Fruit fly (Drosophila melanogaster) whole organism, embryonic: ENCODE measurements around the gene CG3726.

ENCODE experiments used
- B-H1 ChIP-seq: fragments of 200-800 bp; sonication (Bioruptor generic); IDR thresholded peaks from 3 replicates; pipeline ENCODE4 v1.3.6; 2022; ENCODE audit warnings: missing biosample characterization, missing genetic modification characterization
- CG12071 ChIP-seq: fragments of 200-800 bp; sonication (Bioruptor generic); optimal IDR thresholded peaks from 3 replicates; lab custom pipeline; 2018; ENCODE audit warnings: missing biosample characterization, mild to moderate bottlenecking, missing genetic modification characterization
- CG14050 ChIP-seq: fragments of 200-800 bp; sonication (Bioruptor generic); IDR thresholded peaks from 3 replicates; pipeline ENCODE4 v1.3.6; 2022; ENCODE audit warnings: missing biosample characterization, missing genetic modification characterization
- CG14860 ChIP-seq: fragments of 200-800 bp; sonication (Bioruptor generic); IDR thresholded peaks from 3 replicates; pipeline ENCODE4 v1.3.6; 2022; ENCODE audit warnings: missing biosample characterization, missing genetic modification characterization; ENCODE audit not compliant: partially characterized antibody
- CG1602 ChIP-seq: fragments of 200-800 bp; sonication (Bioruptor generic); optimal IDR thresholded peaks from 3 replicates; lab custom pipeline; 2016; ENCODE audit warnings: missing biosample characterization, missing genetic modification characterization
- CG16813 ChIP-seq: fragments of 200-800 bp; sonication (Bioruptor generic); IDR thresholded peaks from 3 replicates; pipeline ENCODE4 v1.3.6; 2022; ENCODE audit warnings: missing biosample characterization, missing genetic modification characterization; ENCODE audit not compliant: partially characterized antibody
- CG2875 ChIP-seq: fragments of 200-800 bp; sonication (Bioruptor generic); optimal IDR thresholded peaks from 2 replicates; lab custom pipeline; 2017; ENCODE audit warnings: missing biosample characterization, mild to moderate bottlenecking, missing genetic modification characterization, missing genetic modification reagents
- CG34376 ChIP-seq: fragments of 200-800 bp; sonication (Bioruptor generic); optimal IDR thresholded peaks from 2 replicates; lab custom pipeline; 2018; ENCODE audit warnings: missing biosample characterization, mild to moderate bottlenecking, missing genetic modification characterization
- CG3847 ChIP-seq: fragments of 200-800 bp; sonication (Bioruptor generic); IDR thresholded peaks from 2 replicates; pipeline ENCODE4 v1.3.6; 2022; ENCODE audit warnings: missing biosample characterization, missing genetic modification characterization
- CG4282 ChIP-seq: fragments of 200-800 bp; sonication (Bioruptor generic); optimal IDR thresholded peaks from 2 replicates; lab custom pipeline; 2016; ENCODE audit warnings: missing biosample characterization, missing genetic modification characterization
- CG6683 ChIP-seq: fragments of 200-800 bp; sonication (Bioruptor generic); optimal IDR thresholded peaks from 2 replicates; lab custom pipeline; 2017; ENCODE audit warnings: missing biosample characterization, mild to moderate bottlenecking, missing genetic modification characterization, missing genetic modification reagents
- CG7271 ChIP-seq: fragments of 200-800 bp; sonication (Bioruptor generic); optimal IDR thresholded peaks from 2 replicates; lab custom pipeline; 2018; ENCODE audit warnings: missing biosample characterization, mild to moderate bottlenecking, missing genetic modification characterization, moderate library complexity
- CG8765 ChIP-seq: fragments of 200-800 bp; sonication (Bioruptor generic); IDR thresholded peaks from 2 replicates; pipeline ENCODE4 v1.3.6; 2022; ENCODE audit warnings: missing biosample characterization, missing genetic modification characterization
- CG8944 ChIP-seq: fragments of 200-800 bp; sonication (Bioruptor generic); optimal IDR thresholded peaks from 3 replicates; lab custom pipeline; 2016; ENCODE audit warnings: missing biosample characterization, missing genetic modification characterization
- CG9727 ChIP-seq: fragments of 200-800 bp; sonication (Bioruptor generic); optimal IDR thresholded peaks from 3 replicates; lab custom pipeline; 2017; ENCODE audit warnings: missing biosample characterization, mild to moderate bottlenecking, missing genetic modification characterization
- Dad ChIP-seq: fragments of 200-800 bp; sonication (Bioruptor generic); optimal IDR thresholded peaks from 3 replicates; lab custom pipeline; 2016; ENCODE audit warnings: missing biosample characterization, missing genetic modification characterization
- Dip2 ChIP-seq: fragments of 200-800 bp; sonication (Bioruptor generic); IDR thresholded peaks from 2 replicates; pipeline ENCODE4 v1.3.6; 2022; ENCODE audit warnings: missing biosample characterization, missing genetic modification characterization
- Dp ChIP-seq: fragments of 200-800 bp; sonication (Bioruptor generic); optimal IDR thresholded peaks from 2 replicates; lab custom pipeline; 2018; ENCODE audit warnings: missing biosample characterization, mild to moderate bottlenecking, missing genetic modification characterization, moderate library complexity
- Fer3 ChIP-seq: fragments of 200-800 bp; sonication (Bioruptor generic); optimal IDR thresholded peaks from 2 replicates; lab custom pipeline; 2018; ENCODE audit warnings: missing biosample characterization, mild to moderate bottlenecking, missing genetic modification characterization, moderate library complexity
- Gsc ChIP-seq: fragments of 200-800 bp; sonication (Bioruptor generic); IDR thresholded peaks from 2 replicates; pipeline ENCODE4 v1.3.6; 2022; ENCODE audit warnings: missing biosample characterization, missing genetic modification characterization
- Hr39 ChIP-seq: fragments of >200 bp; optimal IDR thresholded peaks from 2 replicates; lab custom pipeline; 2017
- Hsf ChIP-seq: fragments of 200-800 bp; sonication (Bioruptor generic); optimal IDR thresholded peaks from 3 replicates; lab custom pipeline; 2016; ENCODE audit warnings: missing biosample characterization, missing genetic modification characterization
- Jarid2 ChIP-seq: fragments of 200-800 bp; sonication (Bioruptor generic); optimal IDR thresholded peaks from 3 replicates; lab custom pipeline; 2017; ENCODE audit warnings: mild to moderate bottlenecking, missing biosample characterization, missing genetic modification reagents, missing genetic modification characterization
- NFAT ChIP-seq: fragments of 200-800 bp; sonication (Bioruptor generic); IDR thresholded peaks from 2 replicates; pipeline ENCODE4 v1.3.6; 2022; ENCODE audit warnings: missing biosample characterization, missing genetic modification characterization
- Oaz ChIP-seq: fragments of 200-800 bp; sonication (Bioruptor generic); IDR thresholded peaks from 2 replicates; pipeline ENCODE4 v1.3.6; 2022; ENCODE audit warnings: missing biosample characterization, missing genetic modification characterization
- Opbp ChIP-seq: fragments of 200-800 bp; sonication (Bioruptor generic); IDR thresholded peaks from 3 replicates; pipeline ENCODE4 v1.3.6; 2022; ENCODE audit warnings: missing biosample characterization, missing genetic modification characterization; ENCODE audit not compliant: partially characterized antibody
- Scr ChIP-seq: fragments of 200-800 bp; sonication (Bioruptor generic); IDR thresholded peaks from 2 replicates; pipeline ENCODE4 v1.3.6; 2022; ENCODE audit warnings: missing biosample characterization, missing genetic modification characterization; ENCODE audit not compliant: partially characterized antibody
- Xrp1 ChIP-seq: fragments of 200-800 bp; sonication (Bioruptor generic); IDR thresholded peaks from 2 replicates; pipeline ENCODE4 v1.3.6; 2022; ENCODE audit warnings: missing biosample characterization, missing genetic modification characterization
- YL-1 ChIP-seq: fragments of 200-800 bp; sonication (Bioruptor generic); optimal IDR thresholded peaks from 3 replicates; lab custom pipeline; 2017; ENCODE audit warnings: missing biosample characterization, mild to moderate bottlenecking, missing genetic modification characterization
- ac ChIP-seq: fragments of 200-800 bp; sonication (Bioruptor generic); optimal IDR thresholded peaks from 3 replicates; lab custom pipeline; 2017; ENCODE audit warnings: missing biosample characterization, mild to moderate bottlenecking, missing genetic modification characterization
- aop ChIP-seq: fragments of 200-800 bp; sonication (Bioruptor generic); IDR thresholded peaks from 2 replicates; pipeline ENCODE4 v1.3.6; 2022; ENCODE audit warnings: missing biosample characterization, missing genetic modification characterization
- ase ChIP-seq: fragments of 200-800 bp; sonication (Bioruptor generic); IDR thresholded peaks from 3 replicates; pipeline ENCODE4 v1.3.6; 2022; ENCODE audit warnings: missing biosample characterization, missing genetic modification characterization
- bbx ChIP-seq: fragments of 200-800 bp; sonication (Bioruptor generic); IDR thresholded peaks from 2 replicates; pipeline ENCODE4 v1.3.6; 2022; ENCODE audit warnings: missing biosample characterization, missing genetic modification characterization; ENCODE audit not compliant: partially characterized antibody
- bcd ChIP-seq: fragments of 200-800 bp; sonication (Bioruptor generic); optimal IDR thresholded peaks from 2 replicates; lab custom pipeline; 2017; ENCODE audit warnings: missing biosample characterization, mild to moderate bottlenecking, missing genetic modification characterization
- cg ChIP-seq: fragments of 200-800 bp; sonication (Bioruptor generic); optimal IDR thresholded peaks from 3 replicates; lab custom pipeline; 2019; ENCODE audit warnings: missing biosample characterization, mild to moderate bottlenecking, missing genetic modification characterization, moderate library complexity
- chm ChIP-seq: fragments of 200-800 bp; sonication (Bioruptor generic); IDR thresholded peaks from 2 replicates; pipeline ENCODE4 v1.3.6; 2022; ENCODE audit warnings: missing biosample characterization, missing genetic modification characterization
- ewg ChIP-seq: fragments of 200-800 bp; sonication (Bioruptor generic); optimal IDR thresholded peaks from 3 replicates; lab custom pipeline; 2017; ENCODE audit warnings: mild to moderate bottlenecking, missing biosample characterization, missing genetic modification reagents, missing genetic modification characterization
- fru ChIP-seq: fragments of >200 bp; optimal IDR thresholded peaks from 2 replicates; lab custom pipeline; 2017
- hbn ChIP-seq: fragments of 200-800 bp; sonication (Bioruptor generic); IDR thresholded peaks from 2 replicates; pipeline ENCODE4 v1.3.6; 2022; ENCODE audit warnings: missing biosample characterization, missing genetic modification characterization; ENCODE audit not compliant: partially characterized antibody
- inv ChIP-seq: fragments of 200-800 bp; sonication (Bioruptor generic); IDR thresholded peaks from 2 replicates; pipeline ENCODE4 v1.3.6; 2022; ENCODE audit warnings: missing biosample characterization, missing genetic modification characterization; ENCODE audit not compliant: partially characterized antibody
- lbe ChIP-seq: fragments of 200-800 bp; sonication (Bioruptor generic); optimal IDR thresholded peaks from 2 replicates; lab custom pipeline; 2016; ENCODE audit warnings: missing biosample characterization, mild to moderate bottlenecking, missing genetic modification characterization
- nerfin-2 ChIP-seq: fragments of 200-800 bp; sonication (Bioruptor generic); IDR thresholded peaks from 2 replicates; pipeline ENCODE4 v1.3.6; 2022; ENCODE audit warnings: missing biosample characterization, missing genetic modification characterization; ENCODE audit not compliant: partially characterized antibody
- nmo ChIP-seq: fragments of 200-800 bp; sonication (Bioruptor generic); optimal IDR thresholded peaks from 2 replicates; lab custom pipeline; 2018; ENCODE audit warnings: missing biosample characterization, mild to moderate bottlenecking, missing genetic modification characterization, moderate library complexity
- pnt ChIP-seq: fragments of 200-800 bp; sonication (Bioruptor generic); optimal IDR thresholded peaks from 3 replicates; lab custom pipeline; 2016; ENCODE audit warnings: missing biosample characterization, missing genetic modification characterization
- pros ChIP-seq: fragments of 200-800 bp; sonication (Bioruptor generic); optimal IDR thresholded peaks from 3 replicates; lab custom pipeline; 2019; ENCODE audit warnings: missing biosample characterization, mild to moderate bottlenecking, missing genetic modification characterization, moderate library complexity
- sisA ChIP-seq: fragments of 200-800 bp; sonication (Bioruptor generic); IDR thresholded peaks from 2 replicates; pipeline ENCODE4 v1.3.6; 2022; ENCODE audit warnings: missing biosample characterization, missing genetic modification characterization
- slou ChIP-seq: fragments of 200-800 bp; sonication (Bioruptor generic); optimal IDR thresholded peaks from 3 replicates; lab custom pipeline; 2016; ENCODE audit warnings: missing biosample characterization, missing genetic modification characterization
- z ChIP-seq: fragments of 200-800 bp; sonication (Bioruptor generic); IDR thresholded peaks from 3 replicates; pipeline ENCODE4 v1.3.6; 2022; ENCODE audit warnings: missing biosample characterization, missing genetic modification characterization

Gene CG3726

DNA sequence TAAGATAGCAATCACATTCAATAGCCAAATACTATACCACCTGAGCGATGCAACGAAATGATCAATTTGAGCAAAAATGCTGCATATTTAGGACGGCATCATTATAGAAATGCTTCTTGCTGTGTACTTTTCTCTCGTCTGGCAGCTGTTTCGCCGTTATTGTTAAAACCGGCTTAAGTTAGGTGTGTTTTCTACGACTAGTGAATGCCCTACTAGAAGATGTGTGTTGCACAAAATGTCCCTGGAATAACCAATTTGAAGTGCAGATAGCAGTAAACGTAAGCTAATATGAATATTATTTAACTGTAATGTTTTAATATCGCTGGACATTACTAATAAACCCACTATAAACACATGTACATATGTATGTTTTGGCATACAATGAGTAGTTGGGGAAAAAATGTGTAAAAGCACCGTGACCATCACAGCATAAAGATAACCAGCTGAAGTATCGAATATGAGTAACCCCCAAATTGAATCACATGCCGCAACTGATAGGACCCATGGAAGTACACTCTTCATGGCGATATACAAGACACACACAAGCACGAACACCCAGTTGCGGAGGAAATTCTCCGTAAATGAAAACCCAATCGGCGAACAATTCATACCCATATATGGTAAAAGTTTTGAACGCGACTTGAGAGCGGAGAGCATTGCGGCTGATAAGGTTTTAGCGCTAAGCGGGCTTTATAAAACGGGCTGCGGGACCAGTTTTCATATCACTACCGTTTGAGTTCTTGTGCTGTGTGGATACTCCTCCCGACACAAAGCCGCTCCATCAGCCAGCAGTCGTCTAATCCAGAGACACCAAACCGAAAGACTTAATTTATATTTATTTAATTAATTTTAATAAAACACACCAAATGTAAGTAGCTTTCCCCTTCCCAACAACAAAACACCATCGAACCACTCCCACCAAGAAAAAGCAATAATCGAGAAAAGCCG is 16.5 kb upstream of the CG3726 start, which contains the start of gene Act5C (continued):
- TF ChIP-seq Dp (GFP tag; lab: Kevin White, UChicago): no peak
- TF ChIP-seq Opbp: no peak
- no peak for TF ChIP-seq CG16813 (GFP tag; lab: Robert Waterston, UW)
- TF ChIP-seq ewg (GFP tag; lab: Kevin White, UChicago): peak; percentile 98
- TF ChIP-seq inv (GFP tag; lab: Robert Waterston, UW): no peak
- peak; percentile 96 for TF ChIP-seq CG9727 (GFP tag; lab: Kevin White, UChicago)
- TF ChIP-seq Dad (GFP tag; lab: Kevin White, UChicago): peak; percentile 90
- TF ChIP-seq CG2875 (GFP tag; lab: Kevin White, UChicago): peak; percentile 90
- TF ChIP-seq pnt: peak; percentile 95
- peak; percentile 90 for TF ChIP-seq CG3847 (GFP tag; lab: Robert Waterston, UW)
- TF ChIP-seq CG8765 (GFP tag; lab: Robert Waterston, UW): peak; percentile 90
- peak; percentile 94 for TF ChIP-seq CG12071 (GFP tag; lab: Kevin White, UChicago)
- peak; percentile 96 for TF ChIP-seq ac (GFP tag; lab: Kevin White, UChicago)
- peak; percentile 95 for TF ChIP-seq Hsf
- peak; percentile 92 for TF ChIP-seq sisA (GFP tag; lab: Robert Waterston, UW)
- TF ChIP-seq YL-1 (GFP tag; lab: Kevin White, UChicago): peak; percentile 57
- peak; percentile 93 for TF ChIP-seq chm (GFP tag; lab: Robert Waterston, UW)
- TF ChIP-seq Oaz: peak; percentile 65
- TF ChIP-seq CG8944 (GFP tag; lab: Kevin White, UChicago): peak; percentile 94
- peak; percentile 59 for TF ChIP-seq cg (GFP tag; lab: Kevin White, UChicago)
- no peak for TF ChIP-seq Scr
- peak; percentile 90 for TF ChIP-seq CG14050 (GFP tag; lab: Robert Waterston, UW)
- TF ChIP-seq CG6683 (GFP tag; lab: Kevin White, UChicago): peak; percentile 83
- peak; percentile 87 for TF ChIP-seq ase (GFP tag; lab: Robert Waterston, UW)
- TF ChIP-seq Jarid2 (GFP tag; lab: Kevin White, UChicago): peak; percentile 77
- TF ChIP-seq z (GFP tag; lab: Robert Waterston, UW): peak; percentile 50; the same call in 1 of the 3 replicates
- TF ChIP-seq aop (GFP tag; lab: Robert Waterston, UW): peak; percentile 74
- no peak for TF ChIP-seq nerfin-2
- TF ChIP-seq Xrp1 (GFP tag; lab: Robert Waterston, UW): peak; percentile 96
- TF ChIP-seq Gsc (GFP tag; lab: Robert Waterston, UW): peak; percentile 83
- TF ChIP-seq fru: no peak
- TF ChIP-seq CG7271 (tag; lab: Kevin White, UChicago): peak; percentile 84
- TF ChIP-seq B-H1 (GFP tag; lab: Robert Waterston, UW): peak; percentile 78
- peak; percentile 82 for TF ChIP-seq slou (GFP tag; lab: Kevin White, UChicago)
- peak; percentile 94 for TF ChIP-seq bcd (GFP tag; lab: Kevin White, UChicago)
- peak; percentile 75 for TF ChIP-seq CG34376 (GFP tag; lab: Kevin White, UChicago)
- TF ChIP-seq CG14860 (GFP tag; lab: Robert Waterston, UW): no peak
- TF ChIP-seq pros: peak; percentile 85
- peak; percentile 56 for TF ChIP-seq bbx (GFP tag; lab: Robert Waterston, UW)
- peak; percentile 93 for TF ChIP-seq Fer3
- peak; percentile 95 for TF ChIP-seq nmo (GFP tag; lab: Kevin White, UChicago)
- no peak for TF ChIP-seq Hr39
- TF ChIP-seq CG4282 (GFP tag; lab: Kevin White, UChicago): peak; percentile 79
- no peak for TF ChIP-seq hbn (GFP tag; lab: Robert Waterston, UW)
- TF ChIP-seq lbe (GFP tag; lab: Kevin White, UChicago): peak; percentile 96
- 0 out of 2 replicates have a peak, but pooled peaks have one; percentile 16 for TF ChIP-seq Dip2 (GFP tag; lab: Robert Waterston, UW)
- peak; percentile 94 for TF ChIP-seq CG1602
- TF ChIP-seq NFAT (GFP tag; lab: Robert Waterston, UW): peak; percentile 89
